Worm (Caenorhabditis elegans) whole organism, L2 larva: ENCODE data around the gene Y64G10A.10.

Experiments used
- F13H6.1 ChIP-seq: sonication (generic microtip); optimal IDR thresholded peaks from 2 replicates; lab custom pipeline; 2016; ENCODE audit warnings: missing genetic modification characterization, missing compliant biosample characterization
- ama-1 ChIP-seq: fragments of 150-350 bp; optimal IDR thresholded peaks from 2 replicates; lab custom pipeline; 2018; ENCODE audit warnings: inconsistent platforms
- ceh-16 ChIP-seq: fragments of 150-350 bp; optimal IDR thresholded peaks from 2 replicates; lab custom pipeline; 2014; ENCODE audit warnings: missing biosample characterization, missing genetic modification characterization
- ceh-82 ChIP-seq: fragments of 150-350 bp; optimal IDR thresholded peaks from 2 replicates; lab custom pipeline; 2014; ENCODE audit warnings: missing biosample characterization, missing genetic modification characterization
- lin-13 ChIP-seq: fragments of 150-350 bp; optimal IDR thresholded peaks from 2 replicates; lab custom pipeline; 2014; ENCODE audit warnings: missing biosample characterization, missing genetic modification reagents, missing genetic modification characterization
- skn-1 ChIP-seq: sonication (generic microtip); optimal IDR thresholded peaks from 2 replicates; lab custom pipeline; 2017; ENCODE audit warnings: missing biosample characterization, missing genetic modification characterization

- TF ChIP-seq lin-13 (GFP tag; lab: Kevin White, UChicago), result no peak
- no peak for TF ChIP-seq ceh-16 (tag; lab: Kevin White, UChicago)
- no peak for TF ChIP-seq ama-1
- no peak for TF ChIP-seq skn-1 (tag; lab: Kevin White, UChicago)
- TF ChIP-seq ceh-82 (tag; lab: Kevin White, UChicago), result no peak
- no peak for TF ChIP-seq F13H6.1 (tag; lab: Kevin White, UChicago)
These were observed 10.4 kb downstream of the Y64G10A.10 start, which contains the start of gene F02H6.6 for ce11 chrIV:14230799-14231198.
